Worm (Caenorhabditis elegans) whole organism, L1 larva: Measurements from ENCODE around the gene phdh-1.
"Not testable (repeated sequence)": the region's sequence is repeated elsewhere in the genome, so short reads cannot be mapped to it uniquely, and the experiment has no call there.

Source experiments
- C04F5.9 ChIP-seq: sonication (generic microtip); optimal IDR thresholded peaks from 2 replicates; lab custom pipeline; 2016; ENCODE audit warnings: missing genetic modification characterization, missing compliant biosample characterization
- efl-1 ChIP-seq, 4 experiments: fragments of 150-350 bp; optimal IDR thresholded peaks in 3 of 4; peaks in 1 of 4; 1 replicate in 1 of 4; 2 replicates in 3 of 4; lab custom pipeline; 2014; ENCODE audit warnings: missing biosample characterization in 2 of 4, missing genetic modification characterization in 2 of 4, missing genetic modification reagents in 2 of 4
- elt-2 ChIP-seq: sonication (generic microtip); optimal IDR thresholded peaks from 2 replicates; lab custom pipeline; 2016; ENCODE audit warnings: missing genetic modification characterization, mild to moderate bottlenecking, inconsistent platforms, missing compliant biosample characterization, missing genetic modification reagents
- elt-3 ChIP-seq, 6 experiments: fragments of 150-350 bp in 1 of 6; sonication (generic microtip); optimal IDR thresholded peaks; 2 replicates each; lab custom pipeline; 2017 to 2018; ENCODE audit warnings: missing biosample characterization in 6 of 6, missing genetic modification characterization in 6 of 6, inconsistent platforms in 1 of 6
- irx-1 ChIP-seq: sonication (generic microtip); optimal IDR thresholded peaks from 2 replicates; lab custom pipeline; 2016; ENCODE audit warnings: missing genetic modification characterization, missing compliant biosample characterization
- lin-13 ChIP-seq: fragments of 150-350 bp; optimal IDR thresholded peaks from 2 replicates; lab custom pipeline; 2014; ENCODE audit warnings: missing biosample characterization, missing genetic modification reagents, missing genetic modification characterization
- nhr-12 ChIP-seq: sonication (generic microtip); optimal IDR thresholded peaks from 2 replicates; lab custom pipeline; 2017; ENCODE audit warnings: missing biosample characterization, missing genetic modification characterization
- nhr-71 ChIP-seq: sonication (generic microtip); optimal IDR thresholded peaks from 2 replicates; lab custom pipeline; 2016; ENCODE audit warnings: mild to moderate bottlenecking, missing genetic modification characterization, moderate library complexity, missing compliant biosample characterization
- snpc-4 ChIP-seq: fragments of 150-350 bp; optimal IDR thresholded peaks from 2 replicates; lab custom pipeline; 2014; ENCODE audit warnings: missing biosample characterization, missing genetic modification characterization
- unc-130 ChIP-seq: fragments of 150-350 bp; optimal IDR thresholded peaks from 2 replicates; lab custom pipeline; 2017; ENCODE audit warnings: missing biosample characterization, missing genetic modification characterization, inconsistent platforms
- zag-1 ChIP-seq: fragments of 150-350 bp; optimal IDR thresholded peaks from 2 replicates; lab custom pipeline; 2014; ENCODE audit warnings: missing biosample characterization, missing genetic modification characterization

ce11 chrII:13654723-13655122, 16.4 kb upstream of the phdh-1 start, which contains the start of gene C31C9.9:
- not testable (repeated sequence) for TF ChIP-seq elt-2 (tag; lab: Kevin White, UChicago); nhr-71 (tag; lab: Kevin White, UChicago); efl-1 (optimal IDR thresholded peaks at IDR 0.05; lab: Kevin White, UChicago); efl-1 (GFP tag; optimal IDR thresholded peaks at IDR 0.05 in 1 of 2; lab: Kevin White, UChicago); snpc-4 (tag; lab: Kevin White, UChicago); elt-3 (tag; optimal IDR thresholded peaks at IDR 0.05; lab: Kevin White, UChicago); C04F5.9; unc-130 (tag; lab: Kevin White, UChicago); lin-13; zag-1; irx-1; nhr-12 (tag; lab: Kevin White, UChicago)
